Worm (Caenorhabditis elegans): ENCODE measurements around the gene C16C8.16.

C16C8.16 gene

ce11 chrII:3445285-3445806 is at the start of gene C16C8.16, which contains the start of gene C16C8.5:
Gene C16C8.16 (plus strand): TSS chrII:3445756.
Gene C16C8.5 (minus strand): TSS chrII:3445385.
- TF ChIP-seq hnd-1 (tag; optimal IDR thresholded peaks at IDR 0.05) (no peak), hmbx-1 (tag; optimal IDR thresholded peaks at IDR 0.05) (no peak), F13C5.2 (tag; optimal IDR thresholded peaks at IDR 0.05) (no peak), scrt-1 (GFP tag; IDR thresholded peaks at IDR 0.05) (no peak), B0310.2 (tag; optimal IDR thresholded peaks at IDR 0.05) (no peak), pes-1 (GFP tag; IDR thresholded peaks at IDR 0.05) (no peak), ceh-36 (tag; optimal IDR thresholded peaks at IDR 0.05) (no peak), tra-4 (tag; optimal IDR thresholded peaks at IDR 0.05) (no peak), tbx-11 (GFP tag; IDR thresholded peaks at IDR 0.05) (no peak), sea-1 (GFP tag; conservative IDR thresholded peaks at IDR 0.05) (no peak), tbx-37 (GFP tag; conservative IDR thresholded peaks at IDR 0.05) (no peak), ets-7 (tag; optimal IDR thresholded peaks at IDR 0.05) (no peak), ama-1 (optimal IDR thresholded peaks at IDR 0.05) (no peak), flt-1 (GFP tag; IDR thresholded peaks at IDR 0.05) (no peak), hmg-4 (GFP tag; optimal IDR thresholded peaks at IDR 0.05) (no peak)

- TF ChIP-seq ama-1 (optimal IDR thresholded peaks at IDR 0.05) = no peak
- no peak for TF ChIP-seq flt-1 (GFP tag; IDR thresholded peaks at IDR 0.05)
- TF ChIP-seq hmg-4 (GFP tag; optimal IDR thresholded peaks at IDR 0.05) = no peak
- TF ChIP-seq ceh-36 (tag; optimal IDR thresholded peaks at IDR 0.05) = no peak
- no peak for TF ChIP-seq hnd-1 (tag; optimal IDR thresholded peaks at IDR 0.05)
- TF ChIP-seq tbx-37 (GFP tag; conservative IDR thresholded peaks at IDR 0.05) = no peak
- TF ChIP-seq aly-1 (tag; optimal IDR thresholded peaks at IDR 0.05) = no peak
- no peak for TF ChIP-seq pes-1 (GFP tag; IDR thresholded peaks at IDR 0.05)
- TF ChIP-seq tra-4 (tag; optimal IDR thresholded peaks at IDR 0.05) = no peak
- TF ChIP-seq scrt-1 (GFP tag; IDR thresholded peaks at IDR 0.05) = no peak
- TF ChIP-seq hmbx-1 (tag; optimal IDR thresholded peaks at IDR 0.05) = no peak
These were observed 46.3 kb upstream of the C16C8.16 start, which contains the start of gene nep-9 for ce11 chrII:3399212-3399611. Gene nep-9 (minus strand): TSS chrII:3399312.

DNA sequence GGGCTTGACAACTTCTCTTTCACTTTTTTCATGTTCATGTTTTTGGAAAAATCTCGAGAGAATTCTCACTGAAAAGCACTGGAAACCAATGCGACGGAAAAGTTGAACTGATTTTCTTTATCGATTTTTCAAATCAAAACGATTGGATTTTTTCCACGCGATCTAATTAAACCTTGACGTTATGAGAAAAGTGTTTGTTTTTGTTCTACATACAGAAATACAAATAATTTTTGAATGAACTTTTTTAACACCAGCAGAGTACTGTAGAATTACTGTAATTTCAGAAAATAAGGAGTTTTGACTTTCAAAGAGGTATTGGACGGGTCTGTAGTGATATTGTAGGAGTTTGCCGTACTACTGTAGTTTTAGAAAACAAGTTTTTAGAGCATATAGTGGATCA is 42.7 kb upstream of the C16C8.16 start, which contains the start of gene nep-10:
Gene nep-10, minus strand, starts transcription at position 101 of the 400 bp plus-strand sequence.
- TF ChIP-seq hmg-4 (GFP tag; optimal IDR thresholded peaks at IDR 0.05) = no peak
- TF ChIP-seq ceh-36 (tag; optimal IDR thresholded peaks at IDR 0.05) = no peak
- TF ChIP-seq B0310.2 (tag; optimal IDR thresholded peaks at IDR 0.05) = no peak
- no peak for TF ChIP-seq sea-1 (GFP tag; conservative IDR thresholded peaks at IDR 0.05)
- no peak for TF ChIP-seq tbx-37 (GFP tag; conservative IDR thresholded peaks at IDR 0.05)
- TF ChIP-seq aly-1 (tag; optimal IDR thresholded peaks at IDR 0.05) = no peak
- TF ChIP-seq pes-1 (GFP tag; IDR thresholded peaks at IDR 0.05) = no peak
- TF ChIP-seq scrt-1 (GFP tag; IDR thresholded peaks at IDR 0.05) = no peak
- TF ChIP-seq tbx-11 (GFP tag; IDR thresholded peaks at IDR 0.05) = no peak
- no peak for TF ChIP-seq ceh-13 (GFP tag; optimal IDR thresholded peaks at IDR 0.05)
- TF ChIP-seq hmbx-1 (tag; optimal IDR thresholded peaks at IDR 0.05) = no peak
- no peak for TF ChIP-seq ama-1 (optimal IDR thresholded peaks at IDR 0.05)
- no peak for TF ChIP-seq flt-1 (GFP tag; IDR thresholded peaks at IDR 0.05)
- no peak for TF ChIP-seq ets-7 (tag; optimal IDR thresholded peaks at IDR 0.05)
- no peak for TF ChIP-seq tra-4 (tag; optimal IDR thresholded peaks at IDR 0.05)
- no peak for TF ChIP-seq hnd-1 (tag; optimal IDR thresholded peaks at IDR 0.05)
- TF ChIP-seq F13C5.2 (tag; optimal IDR thresholded peaks at IDR 0.05) = no peak

- TF ChIP-seq scrt-1 (GFP tag; IDR thresholded peaks at IDR 0.05) (no peak), hmbx-1 (tag; optimal IDR thresholded peaks at IDR 0.05) (no peak), hmg-4 (GFP tag; optimal IDR thresholded peaks at IDR 0.05) (no peak), tbx-37 (GFP tag; conservative IDR thresholded peaks at IDR 0.05) (no peak), flt-1 (GFP tag; IDR thresholded peaks at IDR 0.05) (no peak), aly-1 (tag; optimal IDR thresholded peaks at IDR 0.05) (no peak), B0310.2 (tag; optimal IDR thresholded peaks at IDR 0.05) (no peak), ama-1 (optimal IDR thresholded peaks at IDR 0.05) (no peak), ets-7 (tag; optimal IDR thresholded peaks at IDR 0.05) (no peak), hnd-1 (tag; optimal IDR thresholded peaks at IDR 0.05) (no peak), tra-4 (tag; optimal IDR thresholded peaks at IDR 0.05) (no peak)
These were observed 42.0 kb upstream of the C16C8.16 start, which contains the start of gene nep-8 for ce11 chrII:3403535-3403934. Gene nep-8 (plus strand): TSS chrII:3403835.

DNA sequence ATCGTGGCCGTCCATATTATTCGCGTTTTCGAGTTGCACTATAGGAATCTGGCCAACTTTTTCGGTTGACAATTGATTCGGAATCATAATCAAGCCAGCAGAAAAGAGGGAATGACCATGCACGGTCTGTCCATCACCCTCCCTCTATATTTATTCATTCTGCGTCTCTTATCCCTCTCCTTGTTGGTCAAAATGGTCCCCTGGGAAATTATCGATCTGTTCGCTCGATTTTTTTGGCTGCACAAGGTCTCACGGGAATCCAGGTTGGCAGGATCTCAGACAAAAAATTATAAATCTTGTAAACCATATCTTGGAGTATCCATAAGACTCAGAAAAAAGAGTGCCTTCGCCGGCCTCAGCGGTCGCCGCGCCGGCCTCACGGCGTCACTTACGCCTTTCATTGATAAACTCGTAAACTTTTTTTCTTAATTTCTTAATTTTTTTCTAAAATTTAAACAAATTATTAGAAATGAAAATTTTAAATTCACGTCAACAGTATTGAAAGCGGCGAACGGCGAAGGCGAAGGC is 31.1 kb upstream of the C16C8.16 start, which contains the start of the genes F18A12.7 and F18A12.2:
Gene F18A12.7, minus strand, starts transcription at position 101 of the 528 bp plus-strand sequence.
Gene F18A12.2, plus strand, starts transcription at position 478 of the 528 bp plus-strand sequence.
- TF ChIP-seq flt-1 (GFP tag; IDR thresholded peaks at IDR 0.05) = no peak

ce11 chrII:3416528-3416927 is 29.0 kb upstream of the C16C8.16 start, which contains the start of gene nep-6:
Gene nep-6 (plus strand): TSS chrII:3416828.
- TF ChIP-seq hnd-1 (tag; optimal IDR thresholded peaks at IDR 0.05) (no peak), tra-4 (tag; optimal IDR thresholded peaks at IDR 0.05) (no peak), ceh-13 (GFP tag; optimal IDR thresholded peaks at IDR 0.05) (no peak), tbx-37 (GFP tag; conservative IDR thresholded peaks at IDR 0.05) (no peak)

ce11 chrII:3422938-3423337 is 22.6 kb upstream of the C16C8.16 start:
- TF ChIP-seq tra-4 (tag; optimal IDR thresholded peaks at IDR 0.05) (no peak), ama-1 (optimal IDR thresholded peaks at IDR 0.05) (no peak), hnd-1 (tag; optimal IDR thresholded peaks at IDR 0.05) (no peak), scrt-1 (GFP tag; IDR thresholded peaks at IDR 0.05) (no peak), tbx-37 (GFP tag; conservative IDR thresholded peaks at IDR 0.05) (no peak)

DNA sequence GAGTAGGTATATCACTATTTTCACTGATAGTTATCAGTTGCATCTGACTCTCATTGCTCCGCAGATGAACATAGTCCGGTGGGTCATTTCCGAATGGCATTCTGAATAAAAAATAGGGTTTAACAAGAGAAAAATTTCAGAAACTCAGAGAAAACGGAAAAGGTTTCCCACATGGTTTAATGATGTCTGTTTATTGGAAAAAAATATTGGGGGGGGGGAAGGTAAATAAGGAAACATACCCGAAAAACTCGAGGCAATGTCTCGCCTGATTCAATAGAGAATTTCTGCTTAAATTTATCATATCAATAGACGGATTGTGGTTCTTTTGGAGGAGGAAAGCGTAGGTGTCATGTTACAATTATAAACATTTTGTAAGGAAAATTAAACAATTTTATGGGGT is 20.1 kb upstream of the C16C8.16 start, which contains the start of gene nep-11:
Gene nep-11, minus strand, starts transcription at position 101 of the 400 bp plus-strand sequence.
- no peak for TF ChIP-seq ceh-36 (tag; optimal IDR thresholded peaks at IDR 0.05)
- TF ChIP-seq tbx-11 (GFP tag; IDR thresholded peaks at IDR 0.05) = no peak
- TF ChIP-seq sea-1 (GFP tag; conservative IDR thresholded peaks at IDR 0.05) = no peak
- no peak for TF ChIP-seq tra-4 (tag; optimal IDR thresholded peaks at IDR 0.05)
- TF ChIP-seq F13C5.2 (tag; optimal IDR thresholded peaks at IDR 0.05) = no peak
- TF ChIP-seq tbx-37 (GFP tag; conservative IDR thresholded peaks at IDR 0.05) = no peak
- no peak for TF ChIP-seq flt-1 (GFP tag; IDR thresholded peaks at IDR 0.05)
- TF ChIP-seq scrt-1 (GFP tag; IDR thresholded peaks at IDR 0.05) = no peak
- no peak for TF ChIP-seq hnd-1 (tag; optimal IDR thresholded peaks at IDR 0.05)
- no peak for TF ChIP-seq hmbx-1 (tag; optimal IDR thresholded peaks at IDR 0.05)
- no peak for TF ChIP-seq aly-1 (tag; optimal IDR thresholded peaks at IDR 0.05)
- TF ChIP-seq pes-1 (GFP tag; IDR thresholded peaks at IDR 0.05) = no peak
- TF ChIP-seq ceh-13 (GFP tag; optimal IDR thresholded peaks at IDR 0.05) = no peak
- no peak for TF ChIP-seq ets-7 (tag; optimal IDR thresholded peaks at IDR 0.05)
- no peak for TF ChIP-seq hmg-4 (GFP tag; optimal IDR thresholded peaks at IDR 0.05)

Data from whole organism, early embryonic.